Fruit fly (Drosophila melanogaster) whole organism, embryonic: Measurements from ENCODE around the gene Nph.
A peak's percentile ranks its signal among the peaks of the same experiment; 100 is the strongest.

Experiments used
- Atf3 ChIP-seq: fragments of 200-800 bp; sonication (Bioruptor generic); optimal IDR thresholded peaks from 3 replicates; lab custom pipeline; 2016; ENCODE audit warnings: missing biosample characterization, missing genetic modification characterization
- B-H2 ChIP-seq: fragments of 200-800 bp; sonication (Bioruptor generic); optimal IDR thresholded peaks from 2 replicates; lab custom pipeline; 2018; ENCODE audit warnings: missing biosample characterization, mild to moderate bottlenecking, missing genetic modification characterization
- BEAF-32 ChIP-seq: fragments of 200-800 bp; sonication (Bioruptor generic); optimal IDR thresholded peaks from 3 replicates; lab custom pipeline; 2017; ENCODE audit warnings: missing biosample characterization, missing genetic modification characterization, mild to moderate bottlenecking, moderate library complexity, missing genetic modification reagents
- CG10209 ChIP-seq: fragments of 200-800 bp; sonication (Bioruptor generic); optimal IDR thresholded peaks from 3 replicates; lab custom pipeline; 2017; ENCODE audit warnings: missing biosample characterization, mild to moderate bottlenecking, missing genetic modification characterization, missing genetic modification reagents
- CG10366 ChIP-seq: fragments of 200-800 bp; sonication (Bioruptor generic); IDR thresholded peaks from 2 replicates; pipeline ENCODE4 v1.3.6; 2022; ENCODE audit warnings: missing biosample characterization, missing genetic modification characterization
- CG11695 ChIP-seq: fragments of 200-800 bp; sonication (Bioruptor generic); IDR thresholded peaks from 3 replicates; pipeline ENCODE4 v1.3.6; 2022; ENCODE audit warnings: missing biosample characterization, missing genetic modification characterization
- CG12071 ChIP-seq: fragments of 200-800 bp; sonication (Bioruptor generic); optimal IDR thresholded peaks from 3 replicates; lab custom pipeline; 2018; ENCODE audit warnings: missing biosample characterization, mild to moderate bottlenecking, missing genetic modification characterization
- CG12155 ChIP-seq: fragments of 200-800 bp; sonication (Bioruptor generic); optimal IDR thresholded peaks from 3 replicates; lab custom pipeline; 2016; ENCODE audit warnings: missing biosample characterization, missing genetic modification characterization
- CG12769 ChIP-seq: fragments of 200-800 bp; sonication (Bioruptor generic); optimal IDR thresholded peaks from 2 replicates; lab custom pipeline; 2019; ENCODE audit warnings: missing biosample characterization, mild to moderate bottlenecking, missing genetic modification characterization, moderate library complexity
- CG14667 ChIP-seq: fragments of 200-800 bp; sonication (Bioruptor generic); IDR thresholded peaks from 2 replicates; pipeline ENCODE4 v1.3.6; 2022; ENCODE audit warnings: missing biosample characterization, missing genetic modification characterization
- CG17361 ChIP-seq: fragments of 200-800 bp; sonication (Bioruptor generic); IDR thresholded peaks from 3 replicates; pipeline ENCODE4 v1.3.6; 2022; ENCODE audit warnings: missing biosample characterization, missing genetic modification characterization
- CG34376 ChIP-seq: fragments of 200-800 bp; sonication (Bioruptor generic); optimal IDR thresholded peaks from 2 replicates; lab custom pipeline; 2018; ENCODE audit warnings: missing biosample characterization, mild to moderate bottlenecking, missing genetic modification characterization
- CG4282 ChIP-seq: fragments of 200-800 bp; sonication (Bioruptor generic); optimal IDR thresholded peaks from 2 replicates; lab custom pipeline; 2016; ENCODE audit warnings: missing biosample characterization, missing genetic modification characterization
- CG5180 ChIP-seq: fragments of 200-800 bp; sonication (Bioruptor generic); optimal IDR thresholded peaks from 3 replicates; lab custom pipeline; 2017; ENCODE audit warnings: missing biosample characterization, missing genetic modification characterization, mild to moderate bottlenecking, moderate library complexity, missing genetic modification reagents
- CG7963 ChIP-seq: fragments of 200-800 bp; sonication (Bioruptor generic); IDR thresholded peaks from 3 replicates; pipeline ENCODE4 v1.3.6; 2022; ENCODE audit warnings: missing biosample characterization, missing genetic modification characterization; ENCODE audit not compliant: partially characterized antibody
- CG8281 ChIP-seq: fragments of 200-800 bp; sonication (Bioruptor generic); optimal IDR thresholded peaks from 2 replicates; lab custom pipeline; 2018; ENCODE audit warnings: missing biosample characterization, mild to moderate bottlenecking, missing genetic modification characterization, moderate library complexity
- CG8290 ChIP-seq, 3 experiments: fragments of 200-800 bp; sonication (Bioruptor generic); optimal IDR thresholded peaks; 2 replicates each; lab custom pipeline; 2016 to 2019; ENCODE audit warnings: missing biosample characterization in 3 of 3, missing genetic modification characterization in 3 of 3, mild to moderate bottlenecking in 2 of 3, moderate library complexity in 1 of 3
- CG8388 ChIP-seq: fragments of 200-800 bp; sonication (Bioruptor generic); optimal IDR thresholded peaks from 2 replicates; lab custom pipeline; 2019; ENCODE audit warnings: missing biosample characterization, mild to moderate bottlenecking, missing genetic modification characterization, moderate library complexity
- CoRest ChIP-seq: fragments of 200-800 bp; sonication (Bioruptor generic); optimal IDR thresholded peaks from 3 replicates; lab custom pipeline; 2018; ENCODE audit warnings: missing biosample characterization, mild to moderate bottlenecking, missing genetic modification characterization, moderate library complexity
- Deaf1 ChIP-seq: fragments of 200-800 bp; optimal IDR thresholded peaks from 3 replicates; lab custom pipeline; 2019; ENCODE audit warnings: missing biosample characterization, mild to moderate bottlenecking, missing genetic modification characterization, moderate library complexity
- Doc2 ChIP-seq: fragments of 200-800 bp; sonication (Bioruptor generic); IDR thresholded peaks from 2 replicates; pipeline ENCODE4 v1.3.6; 2022; ENCODE audit warnings: missing biosample characterization, missing genetic modification characterization
- Fer1 ChIP-seq: fragments of 200-800 bp; sonication (Bioruptor generic); optimal IDR thresholded peaks from 2 replicates; lab custom pipeline; 2017; ENCODE audit warnings: missing biosample characterization, mild to moderate bottlenecking, missing genetic modification characterization
- Gsc ChIP-seq: fragments of 200-800 bp; sonication (Bioruptor generic); IDR thresholded peaks from 2 replicates; pipeline ENCODE4 v1.3.6; 2022; ENCODE audit warnings: missing biosample characterization, missing genetic modification characterization
- HHEX ChIP-seq: fragments of 200-800 bp; sonication (Bioruptor generic); optimal IDR thresholded peaks from 3 replicates; lab custom pipeline; 2017; ENCODE audit warnings: missing biosample characterization, mild to moderate bottlenecking, missing genetic modification characterization, missing genetic modification reagents
- Lhr ChIP-seq: fragments of 200-800 bp; sonication (Bioruptor generic); optimal IDR thresholded peaks from 3 replicates; lab custom pipeline; 2017; ENCODE audit warnings: mild to moderate bottlenecking, missing biosample characterization, missing genetic modification reagents, missing genetic modification characterization
- Lpt ChIP-seq: fragments of >200 bp; optimal IDR thresholded peaks from 2 replicates; lab custom pipeline; 2018; ENCODE audit warnings: missing biosample characterization, missing genetic modification characterization
- MESR4 ChIP-seq: fragments of 200-800 bp; sonication (Bioruptor generic); optimal IDR thresholded peaks from 2 replicates; lab custom pipeline; 2018; ENCODE audit warnings: missing biosample characterization, mild to moderate bottlenecking, missing genetic modification characterization, moderate library complexity
- Opbp ChIP-seq: fragments of 200-800 bp; sonication (Bioruptor generic); IDR thresholded peaks from 3 replicates; pipeline ENCODE4 v1.3.6; 2022; ENCODE audit warnings: missing biosample characterization, missing genetic modification characterization; ENCODE audit not compliant: partially characterized antibody
- Ptx1 ChIP-seq: fragments of 200-800 bp; sonication (Bioruptor generic); IDR thresholded peaks from 2 replicates; pipeline ENCODE4 v1.3.6; 2022; ENCODE audit warnings: missing biosample characterization, missing genetic modification characterization
- Spps ChIP-seq: fragments of 200-800 bp; sonication (Bioruptor generic); optimal IDR thresholded peaks from 2 replicates; lab custom pipeline; 2018; ENCODE audit warnings: missing biosample characterization, mild to moderate bottlenecking, missing genetic modification characterization
- cas ChIP-seq: fragments of 200-800 bp; sonication (Bioruptor generic); IDR thresholded peaks from 2 replicates; pipeline ENCODE4 v1.3.6; 2022; ENCODE audit warnings: missing biosample characterization, missing genetic modification characterization
- caup ChIP-seq: fragments of 200-800 bp; sonication (Bioruptor generic); optimal IDR thresholded peaks from 3 replicates; lab custom pipeline; 2017; ENCODE audit warnings: missing biosample characterization, mild to moderate bottlenecking, missing genetic modification characterization, moderate library complexity; ENCODE audit not compliant: severe bottlenecking
- chif ChIP-seq, 2 experiments: fragments of 200-800 bp; sonication (Bioruptor generic); optimal IDR thresholded peaks; 3 replicates each; lab custom pipeline; 2016; ENCODE audit warnings: missing biosample characterization in 2 of 2, missing genetic modification characterization in 2 of 2
- chinmo ChIP-seq: fragments of 200-800 bp; sonication (Bioruptor generic); IDR thresholded peaks from 4 replicates; pipeline ENCODE4 v1.3.6; 2022; ENCODE audit warnings: missing biosample characterization, missing genetic modification characterization; ENCODE audit not compliant: partially characterized antibody
- dati ChIP-seq: fragments of 200-800 bp; sonication (Bioruptor generic); IDR thresholded peaks from 2 replicates; pipeline ENCODE4 v1.3.6; 2022; ENCODE audit warnings: missing biosample characterization, missing genetic modification characterization
- dmrt11E ChIP-seq: fragments of 200-800 bp; sonication (Bioruptor generic); optimal IDR thresholded peaks from 3 replicates; lab custom pipeline; 2018; ENCODE audit warnings: missing biosample characterization, mild to moderate bottlenecking, missing genetic modification characterization, moderate library complexity
- fd102C ChIP-seq: fragments of 200-800 bp; sonication (Bioruptor generic); optimal IDR thresholded peaks from 2 replicates; lab custom pipeline; 2018; ENCODE audit warnings: missing biosample characterization, mild to moderate bottlenecking, missing genetic modification characterization, moderate library complexity
- fru ChIP-seq: fragments of >200 bp; optimal IDR thresholded peaks from 2 replicates; lab custom pipeline; 2017
- hkb ChIP-seq, 2 experiments: fragments of 200-800 bp in 1 of 2; fragments of >200 bp in 1 of 2; sonication (Bioruptor generic) in 1 of 2; IDR thresholded peaks in 1 of 2; optimal IDR thresholded peaks in 1 of 2; 2 replicates each; pipeline versions ENCODE4 v1.3.6 to Lab custom; 2017 to 2022; ENCODE audit warnings: missing biosample characterization in 1 of 2, missing genetic modification characterization in 1 of 2
- ind ChIP-seq: fragments of 200-800 bp; sonication (Bioruptor generic); optimal IDR thresholded peaks from 3 replicates; lab custom pipeline; 2016; ENCODE audit warnings: missing biosample characterization, missing genetic modification characterization
- kni ChIP-seq: fragments of 200-800 bp; sonication (Bioruptor generic); optimal IDR thresholded peaks from 3 replicates; lab custom pipeline; 2017; ENCODE audit warnings: mild to moderate bottlenecking, missing biosample characterization, missing genetic modification reagents, missing genetic modification characterization
- lbe ChIP-seq: fragments of 200-800 bp; sonication (Bioruptor generic); optimal IDR thresholded peaks from 2 replicates; lab custom pipeline; 2016; ENCODE audit warnings: missing biosample characterization, mild to moderate bottlenecking, missing genetic modification characterization
- maf-S ChIP-seq: fragments of 200-800 bp; sonication (Bioruptor generic); optimal IDR thresholded peaks from 2 replicates; lab custom pipeline; 2016; ENCODE audit warnings: missing biosample characterization, missing genetic modification characterization
- p53 ChIP-seq: fragments of 200-800 bp; sonication (Bioruptor generic); optimal IDR thresholded peaks from 2 replicates; lab custom pipeline; 2016; ENCODE audit warnings: missing biosample characterization, missing genetic modification characterization
- pita ChIP-seq: fragments of 200-800 bp; sonication (Bioruptor generic); optimal IDR thresholded peaks from 2 replicates; lab custom pipeline; 2017; ENCODE audit warnings: missing biosample characterization, mild to moderate bottlenecking, missing genetic modification characterization
- ro ChIP-seq: fragments of 200-800 bp; sonication (Bioruptor generic); IDR thresholded peaks from 2 replicates; pipeline ENCODE4 v1.3.6; 2022; ENCODE audit warnings: missing biosample characterization, missing genetic modification characterization
- row ChIP-seq: fragments of 200-800 bp; sonication (Bioruptor generic); IDR thresholded peaks from 3 replicates; pipeline ENCODE4 v1.3.6; 2022; ENCODE audit warnings: missing biosample characterization, missing genetic modification characterization
- sim ChIP-seq: fragments of 200-800 bp; sonication (Bioruptor generic); IDR thresholded peaks from 2 replicates; pipeline ENCODE4 v1.3.6; 2022; ENCODE audit warnings: missing biosample characterization, missing genetic modification characterization
- tin ChIP-seq: fragments of 200-800 bp; sonication (Bioruptor generic); optimal IDR thresholded peaks from 3 replicates; lab custom pipeline; 2016; ENCODE audit warnings: missing biosample characterization, missing genetic modification characterization

Gene Nph

dm6 chr3R:30022452-30023028, 17.9 kb upstream of the Nph start, which contains the start of the genes RpS28a and Axn (continued):
- TF ChIP-seq dmrt11E (tag; lab: Kevin White, UChicago) (peak; percentile 0), CG14667 (GFP tag; lab: Robert Waterston, UW) (no peak), CG34376 (GFP tag; lab: Kevin White, UChicago) (no peak), p53 (GFP tag; lab: Kevin White, UChicago) (peak; percentile 39), CG12769 (tag; lab: Kevin White, UChicago) (no peak), Spps (tag; lab: Kevin White, UChicago) (no peak), fru (lab: Kevin White, UChicago) (no peak), CG7963 (no peak), lbe (GFP tag; lab: Kevin White, UChicago) (no peak), CG12155 (GFP tag; lab: Kevin White, UChicago) (no peak), HHEX (GFP tag; lab: Kevin White, UChicago) (no peak), Ptx1 (no peak), CG4282 (GFP tag; lab: Kevin White, UChicago) (no peak), CG8281 (tag; lab: Kevin White, UChicago) (no peak), cas (GFP tag; lab: Robert Waterston, UW) (no peak), row (GFP tag; lab: Robert Waterston, UW) (peak; percentile 26; the same call in 2 of the 3 replicates), pita (peak; percentile 85), CG10209 (GFP tag; lab: Kevin White, UChicago) (no peak), Deaf1 (tag; lab: Kevin White, UChicago) (no peak), chinmo (GFP tag; lab: Robert Waterston, UW) (no peak), sim (no peak), CG11695 (no peak), chif (GFP tag; optimal IDR thresholded peaks at IDR 0.05; lab: Kevin White, UChicago) (peak in 1 of 2 experiments; percentile 31), Gsc (no peak), Lpt (GFP tag; lab: Kevin White, UChicago) (no peak), CG8388 (GFP tag; lab: Kevin White, UChicago) (no peak), CG17361 (no peak; the same call in 2 of the 3 replicates), kni (GFP tag; lab: Kevin White, UChicago) (no peak), tin (peak; percentile 32), Opbp (peak; percentile 56; the same call in 2 of the 3 replicates), dati (GFP tag; lab: Robert Waterston, UW) (no peak), Lhr (GFP tag; lab: Kevin White, UChicago) (peak; percentile 91), CoRest (tag; lab: Kevin White, UChicago) (peak; percentile 19), CG12071 (GFP tag; lab: Kevin White, UChicago) (no peak), hkb (optimal IDR thresholded peaks at IDR 0.05; lab: Kevin White, UChicago) (peak; percentile 62), hkb (GFP tag; IDR thresholded peaks at IDR 0.05; lab: Robert Waterston, UW) (no peak), ind (no peak), CG5180 (GFP tag; lab: Kevin White, UChicago) (peak; percentile 100), caup (GFP tag; lab: Kevin White, UChicago) (no peak), MESR4 (GFP tag; lab: Kevin White, UChicago) (peak; percentile 94), fd102C (GFP tag; lab: Kevin White, UChicago) (no peak), Fer1 (GFP tag; lab: Kevin White, UChicago) (no peak), BEAF-32 (GFP tag; lab: Kevin White, UChicago) (no peak), B-H2 (GFP tag; lab: Kevin White, UChicago) (peak; percentile 49), Doc2 (GFP tag; lab: Robert Waterston, UW) (no peak), maf-S (GFP tag; lab: Kevin White, UChicago) (peak; percentile 26), Atf3 (GFP tag; lab: Kevin White, UChicago) (peak; percentile 18), CG8290 (GFP tag; optimal IDR thresholded peaks at IDR 0.05; lab: Kevin White, UChicago) (peak; percentile 18), CG8290 (tag; optimal IDR thresholded peaks at IDR 0.05; lab: Kevin White, UChicago) (no peak), CG10366 (GFP tag; lab: Robert Waterston, UW) (no peak), ro (no peak)
